Fruit fly (Drosophila melanogaster) whole organism, embryonic: ENCODE data around the gene Oseg1.

Experiments
- Antp ChIP-seq: fragments of 200-800 bp; sonication (Bioruptor generic); optimal IDR thresholded peaks from 3 replicates; lab custom pipeline; 2016; ENCODE audit warnings: missing biosample characterization, missing genetic modification characterization
- B-H1 ChIP-seq: fragments of 200-800 bp; sonication (Bioruptor generic); IDR thresholded peaks from 3 replicates; pipeline ENCODE4 v1.3.6; 2022; ENCODE audit warnings: missing biosample characterization, missing genetic modification characterization
- CG11695 ChIP-seq: fragments of 200-800 bp; sonication (Bioruptor generic); IDR thresholded peaks from 3 replicates; pipeline ENCODE4 v1.3.6; 2022; ENCODE audit warnings: missing biosample characterization, missing genetic modification characterization
- CG11723 ChIP-seq: fragments of 200-800 bp; sonication (Bioruptor generic); optimal IDR thresholded peaks from 2 replicates; lab custom pipeline; 2017; ENCODE audit warnings: missing biosample characterization, mild to moderate bottlenecking, missing genetic modification characterization
- CG12071 ChIP-seq: fragments of 200-800 bp; sonication (Bioruptor generic); optimal IDR thresholded peaks from 3 replicates; lab custom pipeline; 2018; ENCODE audit warnings: missing biosample characterization, mild to moderate bottlenecking, missing genetic modification characterization
- CG12104 ChIP-seq: fragments of 200-800 bp; sonication (Bioruptor generic); optimal IDR thresholded peaks from 3 replicates; lab custom pipeline; 2016; ENCODE audit warnings: missing biosample characterization, missing genetic modification characterization
- CG17328 ChIP-seq: fragments of 200-800 bp; sonication (Bioruptor generic); IDR thresholded peaks from 2 replicates; pipeline ENCODE4 v1.3.6; 2022; ENCODE audit warnings: missing biosample characterization, missing genetic modification characterization
- CG17359 ChIP-seq: fragments of 200-800 bp; sonication (Bioruptor generic); optimal IDR thresholded peaks from 3 replicates; lab custom pipeline; 2018; ENCODE audit warnings: missing biosample characterization, mild to moderate bottlenecking, missing genetic modification characterization, moderate library complexity
- CG17385 ChIP-seq: fragments of 200-800 bp; sonication (Bioruptor generic); optimal IDR thresholded peaks from 3 replicates; lab custom pipeline; 2018; ENCODE audit warnings: missing biosample characterization, mild to moderate bottlenecking, missing genetic modification characterization
- CG18619 ChIP-seq: fragments of 200-800 bp; sonication (Bioruptor generic); optimal IDR thresholded peaks from 3 replicates; lab custom pipeline; 2017; ENCODE audit warnings: missing biosample characterization, mild to moderate bottlenecking, missing genetic modification characterization
- CG31224 ChIP-seq: fragments of 200-800 bp; sonication (Bioruptor generic); IDR thresholded peaks from 2 replicates; pipeline ENCODE4 v1.3.6; 2022; ENCODE audit warnings: missing biosample characterization, missing genetic modification characterization
- CG4404 ChIP-seq: fragments of 200-800 bp; sonication (Bioruptor generic); IDR thresholded peaks from 2 replicates; pipeline ENCODE4 v1.3.6; 2022; ENCODE audit warnings: missing biosample characterization, missing genetic modification characterization
- CG6175 ChIP-seq: fragments of 200-800 bp; sonication (Bioruptor generic); IDR thresholded peaks from 3 replicates; pipeline ENCODE4 v1.3.6; 2022; ENCODE audit warnings: missing biosample characterization, missing genetic modification characterization
- CG8924 ChIP-seq: fragments of 200-800 bp; optimal IDR thresholded peaks from 3 replicates; lab custom pipeline; 2019; ENCODE audit warnings: missing biosample characterization, mild to moderate bottlenecking, missing genetic modification characterization, moderate library complexity
- Dip2 ChIP-seq: fragments of 200-800 bp; sonication (Bioruptor generic); IDR thresholded peaks from 2 replicates; pipeline ENCODE4 v1.3.6; 2022; ENCODE audit warnings: missing biosample characterization, missing genetic modification characterization
- Dll ChIP-seq: fragments of 200-800 bp; sonication (Bioruptor generic); IDR thresholded peaks from 4 replicates; pipeline ENCODE4 v1.3.6; 2022; ENCODE audit warnings: missing biosample characterization, missing genetic modification characterization; ENCODE audit not compliant: partially characterized antibody
- Doc2 ChIP-seq: fragments of 200-800 bp; sonication (Bioruptor generic); IDR thresholded peaks from 2 replicates; pipeline ENCODE4 v1.3.6; 2022; ENCODE audit warnings: missing biosample characterization, missing genetic modification characterization
- Drgx ChIP-seq: fragments of 200-800 bp; sonication (Bioruptor generic); IDR thresholded peaks from 2 replicates; pipeline ENCODE4 v1.3.6; 2022; ENCODE audit warnings: missing biosample characterization, missing genetic modification characterization
- HLH4C ChIP-seq: fragments of 200-800 bp; sonication (Bioruptor generic); IDR thresholded peaks from 3 replicates; pipeline ENCODE4 v1.3.6; 2022; ENCODE audit warnings: missing biosample characterization, missing genetic modification characterization; ENCODE audit not compliant: partially characterized antibody
- Hmr ChIP-seq: fragments of 200-800 bp; sonication (Bioruptor generic); optimal IDR thresholded peaks from 3 replicates; lab custom pipeline; 2017; ENCODE audit warnings: mild to moderate bottlenecking, missing biosample characterization, missing genetic modification reagents, missing genetic modification characterization
- Hr51 ChIP-seq, 2 experiments: fragments of 200-800 bp; sonication (Bioruptor generic); optimal IDR thresholded peaks; 2 replicates in 1 of 2; 3 replicates in 1 of 2; lab custom pipeline; 2016 to 2018; ENCODE audit warnings: missing biosample characterization in 2 of 2, missing genetic modification characterization in 2 of 2, mild to moderate bottlenecking in 1 of 2, moderate library complexity in 1 of 2
- Hr78 ChIP-seq, 2 experiments: fragments of 200-800 bp in 1 of 2; fragments of >200 bp in 1 of 2; sonication (Bioruptor generic) in 1 of 2; optimal IDR thresholded peaks; 2 replicates each; lab custom pipeline; 2017 to 2019; ENCODE audit warnings: missing biosample characterization in 2 of 2, missing genetic modification characterization in 2 of 2, mild to moderate bottlenecking in 1 of 2, moderate library complexity in 1 of 2
- Jarid2 ChIP-seq: fragments of 200-800 bp; sonication (Bioruptor generic); optimal IDR thresholded peaks from 3 replicates; lab custom pipeline; 2017; ENCODE audit warnings: mild to moderate bottlenecking, missing biosample characterization, missing genetic modification reagents, missing genetic modification characterization
- Kr ChIP-seq: fragments of 200-800 bp; sonication (Bioruptor generic); optimal IDR thresholded peaks from 2 replicates; lab custom pipeline; 2017; ENCODE audit warnings: missing biosample characterization, mild to moderate bottlenecking, missing genetic modification characterization
- Lhr ChIP-seq: fragments of 200-800 bp; sonication (Bioruptor generic); optimal IDR thresholded peaks from 3 replicates; lab custom pipeline; 2017; ENCODE audit warnings: mild to moderate bottlenecking, missing biosample characterization, missing genetic modification reagents, missing genetic modification characterization
- Lpt ChIP-seq: fragments of >200 bp; optimal IDR thresholded peaks from 2 replicates; lab custom pipeline; 2018; ENCODE audit warnings: missing biosample characterization, missing genetic modification characterization
- MBD-R2 ChIP-seq: fragments of 200-800 bp; sonication (Bioruptor generic); IDR thresholded peaks from 2 replicates; pipeline ENCODE4 v1.3.6; 2022; ENCODE audit warnings: missing biosample characterization, missing genetic modification characterization
- Neu2 ChIP-seq: fragments of 200-800 bp; sonication (Bioruptor generic); optimal IDR thresholded peaks from 3 replicates; lab custom pipeline; 2016; ENCODE audit warnings: missing biosample characterization, missing genetic modification characterization, borderline replicate concordance
- Poxn ChIP-seq: fragments of 200-800 bp; sonication (Bioruptor generic); IDR thresholded peaks from 2 replicates; pipeline ENCODE4 v1.3.6; 2022; ENCODE audit warnings: missing biosample characterization, missing genetic modification characterization
- Ptx1 ChIP-seq: fragments of 200-800 bp; sonication (Bioruptor generic); IDR thresholded peaks from 2 replicates; pipeline ENCODE4 v1.3.6; 2022; ENCODE audit warnings: missing biosample characterization, missing genetic modification characterization
- Taf1 ChIP-seq: fragments of 200-800 bp; sonication (Bioruptor generic); IDR thresholded peaks from 2 replicates; pipeline ENCODE4 v1.3.6; 2022; ENCODE audit warnings: missing biosample characterization, missing genetic modification characterization
- Usf ChIP-seq: fragments of 200-800 bp; sonication (Bioruptor generic); optimal IDR thresholded peaks from 2 replicates; lab custom pipeline; 2017; ENCODE audit warnings: missing genotype, missing biosample characterization, missing genetic modification characterization
- ab ChIP-seq: fragments of 200-800 bp; sonication (Bioruptor generic); optimal IDR thresholded peaks from 2 replicates; lab custom pipeline; 2016; ENCODE audit warnings: missing biosample characterization, missing genetic modification characterization
- abd-A ChIP-seq: fragments of 200-800 bp; sonication (Bioruptor generic); optimal IDR thresholded peaks from 3 replicates; lab custom pipeline; 2019; ENCODE audit warnings: missing biosample characterization, mild to moderate bottlenecking, missing genetic modification characterization, moderate library complexity
- btn ChIP-seq: fragments of 200-800 bp; sonication (Bioruptor generic); optimal IDR thresholded peaks from 2 replicates; lab custom pipeline; 2016; ENCODE audit warnings: missing biosample characterization, missing genetic modification characterization
- exex ChIP-seq: fragments of 200-800 bp; sonication (Bioruptor generic); optimal IDR thresholded peaks from 4 replicates; lab custom pipeline; 2018; ENCODE audit warnings: missing biosample characterization, mild to moderate bottlenecking, missing genetic modification characterization, moderate library complexity
- ftz-f1 ChIP-seq: fragments of 200-800 bp; sonication (Bioruptor generic); optimal IDR thresholded peaks from 2 replicates; lab custom pipeline; 2016; ENCODE audit warnings: missing biosample characterization, missing genetic modification characterization
- gsb-n ChIP-seq: fragments of 200-800 bp; sonication (Bioruptor generic); optimal IDR thresholded peaks from 3 replicates; lab custom pipeline; 2018; ENCODE audit warnings: missing biosample characterization, mild to moderate bottlenecking, missing genetic modification characterization
- insv ChIP-seq, 2 experiments: fragments of 200-800 bp; sonication (Bioruptor generic); optimal IDR thresholded peaks; 3 replicates each; lab custom pipeline; 2016 to 2018; ENCODE audit warnings: missing biosample characterization in 2 of 2, missing genetic modification characterization in 2 of 2
- knrl ChIP-seq: fragments of 200-800 bp; sonication (Bioruptor generic); IDR thresholded peaks from 3 replicates; pipeline ENCODE4 v1.3.6; 2022; ENCODE audit warnings: missing biosample characterization, missing genetic modification characterization; ENCODE audit not compliant: partially characterized antibody
- nmo ChIP-seq: fragments of 200-800 bp; sonication (Bioruptor generic); optimal IDR thresholded peaks from 2 replicates; lab custom pipeline; 2018; ENCODE audit warnings: missing biosample characterization, mild to moderate bottlenecking, missing genetic modification characterization, moderate library complexity
- sc ChIP-seq, 3 experiments: fragments of >200 bp in 2 of 3; fragments of 200-800 bp in 1 of 3; sonication (Bioruptor generic) in 1 of 3; optimal IDR thresholded peaks; 2 replicates in 2 of 3; 3 replicates in 1 of 3; lab custom pipeline; 2017; ENCODE audit warnings: mild to moderate bottlenecking in 1 of 3, missing biosample characterization in 1 of 3, missing genetic modification characterization in 1 of 3, missing genetic modification reagents in 1 of 3
- ssp ChIP-seq: fragments of 200-800 bp; sonication (Bioruptor generic); IDR thresholded peaks from 2 replicates; pipeline ENCODE4 v1.3.6; 2022; ENCODE audit warnings: missing biosample characterization, missing genetic modification characterization
- twi ChIP-seq: fragments of 200-800 bp; optimal IDR thresholded peaks from 2 replicates; lab custom pipeline; 2019; ENCODE audit warnings: missing biosample characterization, mild to moderate bottlenecking, missing genetic modification characterization, moderate library complexity
- usp ChIP-seq: fragments of >200 bp; optimal IDR thresholded peaks from 2 replicates; lab custom pipeline; 2017; ENCODE audit warnings: missing biosample characterization, missing genetic modification characterization
- vvl ChIP-seq: fragments of 200-800 bp; sonication (Bioruptor generic); IDR thresholded peaks from 2 replicates; pipeline ENCODE4 v1.3.6; 2022; ENCODE audit warnings: missing biosample characterization, missing genetic modification characterization
- wek ChIP-seq: fragments of 200-800 bp; sonication (Bioruptor generic); optimal IDR thresholded peaks from 3 replicates; lab custom pipeline; 2018; ENCODE audit warnings: missing biosample characterization, mild to moderate bottlenecking, missing genetic modification characterization, moderate library complexity
- z ChIP-seq: fragments of 200-800 bp; sonication (Bioruptor generic); IDR thresholded peaks from 3 replicates; pipeline ENCODE4 v1.3.6; 2022; ENCODE audit warnings: missing biosample characterization, missing genetic modification characterization

Oseg1 gene

dm6 chr3L:8455015-8455908, 42.6 kb upstream of the Oseg1 start (continued):
- TF ChIP-seq Dip2 (no peak; the same call in 1 of the 2 replicates), Ptx1 (GFP tag; lab: Robert Waterston, UW) (peak; percentile 81), btn (GFP tag; lab: Kevin White, UChicago) (no peak), CG4404 (GFP tag; lab: Robert Waterston, UW) (peak; percentile 34; the same call in 1 of the 2 replicates), CG12071 (GFP tag; lab: Kevin White, UChicago) (peak; percentile 78), CG12104 (peak; percentile 91), CG31224 (GFP tag; lab: Robert Waterston, UW) (peak; percentile 60), insv (GFP tag; optimal IDR thresholded peaks at IDR 0.05; lab: Kevin White, UChicago) (peak in 1 of 2 experiments; percentile 47), CG6175 (GFP tag; lab: Robert Waterston, UW) (peak; percentile 75; the same call in 2 of the 3 replicates), nmo (GFP tag; lab: Kevin White, UChicago) (peak; percentile 94), Neu2 (no peak), Taf1 (GFP tag; lab: Robert Waterston, UW) (peak; percentile 54; the same call in 1 of the 2 replicates), CG17385 (peak; percentile 83), ftz-f1 (GFP tag; lab: Kevin White, UChicago) (no peak), HLH4C (no peak), vvl (peak; percentile 84), B-H1 (GFP tag; lab: Robert Waterston, UW) (peak; percentile 77), wek (GFP tag; lab: Kevin White, UChicago) (no peak), ab (GFP tag; lab: Kevin White, UChicago) (no peak), MBD-R2 (GFP tag; lab: Robert Waterston, UW) (peak; percentile 47), Jarid2 (GFP tag; lab: Kevin White, UChicago) (peak; percentile 70), CG8924 (tag; lab: Kevin White, UChicago) (peak; percentile 91), Lpt (no peak), Hmr (GFP tag; lab: Kevin White, UChicago) (peak; percentile 95), Hr51 (GFP tag; optimal IDR thresholded peaks at IDR 0.05; lab: Kevin White, UChicago) (peak; percentile 57 to 95), Poxn (GFP tag; lab: Robert Waterston, UW) (no peak), sc (optimal IDR thresholded peaks at IDR 0.05; lab: Kevin White, UChicago) (no peak), sc (GFP tag; optimal IDR thresholded peaks at IDR 0.05; lab: Kevin White, UChicago) (peak; percentile 59), CG18619 (GFP tag; lab: Kevin White, UChicago) (peak; percentile 89), Usf (GFP tag; lab: Kevin White, UChicago) (peak; percentile 41), Lhr (GFP tag; lab: Kevin White, UChicago) (peak; percentile 11), knrl (GFP tag; lab: Robert Waterston, UW) (no peak), z (GFP tag; lab: Robert Waterston, UW) (no peak), Drgx (GFP tag; lab: Robert Waterston, UW) (peak; percentile 93), Dll (GFP tag; lab: Robert Waterston, UW) (no peak), CG17328 (peak; percentile 63), abd-A (peak; percentile 32), CG17359 (tag; lab: Kevin White, UChicago) (peak; percentile 88), twi (peak; percentile 60), Hr78 (GFP tag; optimal IDR thresholded peaks at IDR 0.05; lab: Kevin White, UChicago) (peak in 1 of 2 experiments; percentile 89), CG11723 (GFP tag; lab: Kevin White, UChicago) (peak; percentile 70), gsb-n (tag; lab: Kevin White, UChicago) (peak; percentile 86), ssp (GFP tag; lab: Robert Waterston, UW) (peak; percentile 59), Doc2 (no peak), CG11695 (GFP tag; lab: Robert Waterston, UW) (peak; percentile 93), exex (peak; percentile 82), usp (no peak), Antp (GFP tag; lab: Kevin White, UChicago) (peak; percentile 20), Kr (no peak)
